Fruit fly (Drosophila melanogaster): Measurements from ENCODE around the gene Mp.

Mp gene

dm6 chr3L:6978757-6979386 lies 19.8 kb upstream of the Mp start (continued):
- TF ChIP-seq Xrp1 (GFP tag; IDR thresholded peaks at IDR 0.05) (peak; percentile 29; the same call in 1 of the 2 replicates), chm (GFP tag; IDR thresholded peaks at IDR 0.05) (0 out of 2 replicates have a peak, but pooled peaks have one; percentile 24), CG15011 (GFP tag; optimal IDR thresholded peaks at IDR 0.05) (no peak), row (GFP tag; IDR thresholded peaks at IDR 0.05) (0 out of 3 replicates have a peak, but pooled peaks have one; percentile 10), sens (GFP tag) (peak; percentile 58), CG14014 (GFP tag; IDR thresholded peaks at IDR 0.05) (no peak), CG30431 (GFP tag; optimal IDR thresholded peaks at IDR 0.05) (no peak), pb (GFP tag; optimal IDR thresholded peaks at IDR 0.05) (no peak), grau (tag; optimal IDR thresholded peaks at IDR 0.05) (peak; percentile 75), Pdp1 (GFP tag; optimal IDR thresholded peaks at IDR 0.05) (peak in 1 of 2 experiments; percentile 95)

DNA sequence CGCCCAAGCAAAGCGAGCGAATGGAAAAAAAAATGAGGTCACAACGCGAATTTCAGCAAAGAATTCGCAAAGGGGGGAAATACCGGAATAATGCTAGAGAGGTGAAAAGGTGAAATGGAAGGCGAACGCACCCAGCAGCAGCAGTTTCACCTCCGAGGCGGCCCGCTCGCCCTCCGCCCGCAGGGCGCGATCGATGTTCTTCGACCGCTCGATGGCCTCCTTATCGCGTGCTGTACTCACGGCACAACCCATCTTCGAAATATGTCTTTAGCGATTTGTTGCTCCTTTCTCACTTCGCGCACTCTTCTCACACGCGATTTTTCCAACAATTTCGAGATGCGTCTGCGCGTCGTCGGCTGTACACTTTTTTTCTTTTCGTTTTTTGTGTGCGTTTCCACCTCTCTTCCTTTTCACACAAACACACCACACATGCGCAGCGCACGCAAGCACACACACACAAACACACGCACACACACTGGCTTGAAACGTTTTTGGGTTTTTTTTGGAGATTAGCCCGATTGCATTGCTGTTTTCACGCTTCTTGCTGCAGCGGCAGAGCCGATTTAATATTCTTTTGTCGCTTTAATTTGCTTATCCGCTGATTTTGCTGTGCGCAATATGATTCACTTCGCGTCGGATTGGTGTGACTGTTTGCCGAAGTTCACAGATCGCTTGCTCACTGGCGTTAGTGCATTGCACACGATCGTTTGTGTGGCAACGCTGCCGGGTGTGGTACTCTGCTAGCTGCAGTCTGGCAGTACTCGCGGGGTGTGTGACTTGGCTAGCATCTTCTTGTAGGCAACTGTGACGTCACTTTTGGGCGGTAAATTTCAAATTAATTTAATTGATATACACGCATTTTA lies 19.0 kb upstream of the Mp start, which contains the start of gene Galphai:
TSS of gene Galphai (minus strand) at position 658 of the 863 bp plus-strand sequence.
- TF ChIP-seq Dek (tag; optimal IDR thresholded peaks at IDR 0.05) (peak; percentile 6), CG3726 (GFP tag; IDR thresholded peaks at IDR 0.05) (no peak), CG1792 (GFP tag; optimal IDR thresholded peaks at IDR 0.05) (peak; percentile 28), ken (GFP tag; IDR thresholded peaks at IDR 0.05) (peak; percentile 59; the same call in 1 of the 3 replicates), crc (GFP tag; optimal IDR thresholded peaks at IDR 0.05) (no peak), HmgZ (tag; optimal IDR thresholded peaks at IDR 0.05) (peak; percentile 92), CG7928 (GFP tag; optimal IDR thresholded peaks at IDR 0.05) (peak; percentile 48), CHES-1-like (GFP tag; optimal IDR thresholded peaks at IDR 0.05) (peak; percentile 55), CG5180 (GFP tag; optimal IDR thresholded peaks at IDR 0.05) (peak; percentile 61), Atf3 (GFP tag; optimal IDR thresholded peaks at IDR 0.05) (peak; percentile 1), CG6175 (GFP tag; IDR thresholded peaks at IDR 0.05) (no peak), CG12299 (tag; optimal IDR thresholded peaks at IDR 0.05) (peak; percentile 47), CG14667 (GFP tag; IDR thresholded peaks at IDR 0.05) (no peak), Ssrp (tag; optimal IDR thresholded peaks at IDR 0.05) (no peak), Gug (GFP tag; IDR thresholded peaks at IDR 0.05) (no peak), insv (GFP tag; optimal IDR thresholded peaks at IDR 0.05) (peak in 1 of 2 experiments; percentile 59), en (GFP tag; optimal IDR thresholded peaks at IDR 0.05) (no peak), Dip3 (GFP tag; optimal IDR thresholded peaks at IDR 0.05) (peak; percentile 68), HLH4C (GFP tag; IDR thresholded peaks at IDR 0.05; ENCODE audit: partially characterized antibody) (no peak), Dad (GFP tag; optimal IDR thresholded peaks at IDR 0.05) (peak; percentile 29), CG3281 (GFP tag; optimal IDR thresholded peaks at IDR 0.05) (peak; percentile 7), MTF-1 (GFP tag; optimal IDR thresholded peaks at IDR 0.05; ENCODE audit: borderline replicate concordance) (no peak), cg (GFP tag; optimal IDR thresholded peaks at IDR 0.05) (peak; percentile 88), CG32767 (GFP tag; IDR thresholded peaks at IDR 0.05) (no peak), gcm2 (GFP tag; optimal IDR thresholded peaks at IDR 0.05) (peak; percentile 13), fd96Cb (tag; optimal IDR thresholded peaks at IDR 0.05) (no peak), C15 (GFP tag; IDR thresholded peaks at IDR 0.05) (no peak), gt (GFP tag; IDR thresholded peaks at IDR 0.05) (no peak), MESR4 (GFP tag; optimal IDR thresholded peaks at IDR 0.05) (peak; percentile 82), CG1529 (GFP tag; optimal IDR thresholded peaks at IDR 0.05) (no peak), amos (GFP tag; IDR thresholded peaks at IDR 0.05; ENCODE audit: partially characterized antibody) (peak; percentile 66), dysf (GFP tag; IDR thresholded peaks at IDR 0.05) (peak; percentile 6; the same call in 1 of the 3 replicates), salm (tag; optimal IDR thresholded peaks at IDR 0.05) (no peak), chm (GFP tag; IDR thresholded peaks at IDR 0.05) (no peak), CG4328 (GFP tag; optimal IDR thresholded peaks at IDR 0.05) (no peak), h (optimal IDR thresholded peaks at IDR 0.05) (no peak), Pdp1 (GFP tag; optimal IDR thresholded peaks at IDR 0.05) (peak in 1 of 2 experiments; percentile 82), CG11696 (GFP tag; IDR thresholded peaks at IDR 0.05) (no peak), dan (GFP tag; IDR thresholded peaks at IDR 0.05) (no peak)
